Worm (Caenorhabditis elegans): ENCODE results near the gene sds-22.

The sds-22 gene

DNA sequence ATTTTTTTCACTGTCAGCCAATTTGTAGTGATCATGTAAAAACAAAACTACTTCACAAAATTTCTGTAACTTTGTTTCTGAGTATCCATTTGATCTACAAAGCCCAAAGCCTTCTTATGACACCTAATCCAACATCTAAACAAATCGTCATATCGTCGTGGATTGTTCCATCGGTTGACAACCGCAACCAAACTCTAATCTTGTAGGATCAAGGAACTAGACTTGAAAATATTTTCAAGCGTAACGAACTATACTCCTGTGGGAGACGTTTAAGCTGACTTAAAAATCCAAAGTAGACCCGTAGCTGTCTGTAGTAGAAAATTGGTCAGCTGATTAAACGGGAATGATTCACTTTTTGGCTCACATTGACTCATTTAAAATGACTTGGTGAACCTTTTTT lies 28.6 kb upstream of the sds-22 start:
- no peak for TF ChIP-seq gmeb-1 (tag; optimal IDR thresholded peaks at IDR 0.05)
- no peak for TF ChIP-seq aly-2 (tag; optimal IDR thresholded peaks at IDR 0.05)
- no peak for TF ChIP-seq ceh-16 (tag; optimal IDR thresholded peaks at IDR 0.05)
- no peak for TF ChIP-seq nhr-25 (tag; optimal IDR thresholded peaks at IDR 0.05)

DNA sequence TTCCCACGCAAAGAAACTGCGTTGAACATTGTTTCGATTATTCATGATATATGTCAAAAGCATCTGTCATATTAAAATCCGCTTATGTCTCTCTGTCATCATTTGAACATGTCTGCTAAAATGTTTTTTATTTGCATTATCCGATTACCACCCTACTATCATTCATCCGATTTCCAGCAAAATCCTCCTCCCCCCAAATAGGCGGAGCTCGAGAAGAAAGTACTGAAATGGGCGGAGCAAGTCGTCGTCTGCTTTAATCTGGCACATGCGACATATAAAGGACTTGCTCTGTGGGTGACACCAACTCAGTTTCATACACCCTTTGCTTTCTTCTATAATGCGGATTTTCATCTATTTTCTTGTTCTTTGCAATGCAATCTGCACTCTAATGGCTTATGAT lies 26.1 kb upstream of the sds-22 start, which contains the start of gene T09A5.14:
TSS of gene T09A5.14 (plus strand) at position 301 of the 400 bp plus-strand sequence.
- TF ChIP-seq nhr-129 (tag; optimal IDR thresholded peaks at IDR 0.05) (no peak), sma-3 (GFP tag; optimal IDR thresholded peaks at IDR 0.05) (no peak), F13H6.1 (tag; optimal IDR thresholded peaks at IDR 0.05) (no peak), mbf-1 (tag; optimal IDR thresholded peaks at IDR 0.05) (no peak), ztf-11 (tag; optimal IDR thresholded peaks at IDR 0.05) (no peak), unc-39 (tag; optimal IDR thresholded peaks at IDR 0.05) (no peak), ceh-16 (tag; optimal IDR thresholded peaks at IDR 0.05) (no peak), gmeb-1 (tag; optimal IDR thresholded peaks at IDR 0.05) (no peak), ama-1 (optimal IDR thresholded peaks at IDR 0.05) (no peak), sem-4 (tag; optimal IDR thresholded peaks at IDR 0.05) (no peak), nhr-77 (tag; optimal IDR thresholded peaks at IDR 0.05) (no peak), Y55F3AM.14 (GFP tag; optimal IDR thresholded peaks at IDR 0.05) (no peak), ztf-1 (GFP tag; conservative IDR thresholded peaks at IDR 0.05) (no peak), nhr-21 (tag; optimal IDR thresholded peaks at IDR 0.05) (no peak)

DNA sequence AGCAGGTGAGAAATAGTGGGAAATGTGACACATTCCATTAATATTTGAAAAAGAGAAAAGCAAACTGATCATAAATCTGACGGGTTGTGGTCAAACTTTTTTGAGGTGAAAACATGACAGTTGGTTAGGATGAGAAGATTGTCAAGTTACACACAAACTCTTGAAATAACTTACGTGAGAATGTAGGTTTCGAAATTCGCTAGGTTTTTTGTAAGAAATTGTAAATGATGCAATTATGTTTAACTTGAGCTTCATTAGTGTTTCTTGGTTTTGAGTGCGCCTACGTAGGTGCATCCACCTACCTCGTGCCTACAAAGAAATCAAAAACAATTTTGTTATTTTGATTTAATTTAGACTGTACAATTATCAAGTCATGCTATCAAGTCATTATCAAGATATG lies 22.9 kb upstream of the sds-22 start, which contains the start of gene cex-2:
TSS of gene cex-2 (minus strand) at position 101 of the 400 bp plus-strand sequence.
- no peak for TF ChIP-seq aly-2 (tag; optimal IDR thresholded peaks at IDR 0.05)
- TF ChIP-seq nhr-21 (tag; optimal IDR thresholded peaks at IDR 0.05), result no peak
- no peak for TF ChIP-seq F13H6.1 (tag; optimal IDR thresholded peaks at IDR 0.05)
- no peak for TF ChIP-seq nhr-77 (tag; optimal IDR thresholded peaks at IDR 0.05)
- TF ChIP-seq unc-39 (tag; optimal IDR thresholded peaks at IDR 0.05), result no peak
- TF ChIP-seq nhr-237 (tag; optimal IDR thresholded peaks at IDR 0.05), result no peak
- no peak for TF ChIP-seq peb-1 (tag; optimal IDR thresholded peaks at IDR 0.05)
- no peak for TF ChIP-seq nhr-25 (tag; optimal IDR thresholded peaks at IDR 0.05)
- TF ChIP-seq nhr-11 (tag; optimal IDR thresholded peaks at IDR 0.05), result no peak

DNA sequence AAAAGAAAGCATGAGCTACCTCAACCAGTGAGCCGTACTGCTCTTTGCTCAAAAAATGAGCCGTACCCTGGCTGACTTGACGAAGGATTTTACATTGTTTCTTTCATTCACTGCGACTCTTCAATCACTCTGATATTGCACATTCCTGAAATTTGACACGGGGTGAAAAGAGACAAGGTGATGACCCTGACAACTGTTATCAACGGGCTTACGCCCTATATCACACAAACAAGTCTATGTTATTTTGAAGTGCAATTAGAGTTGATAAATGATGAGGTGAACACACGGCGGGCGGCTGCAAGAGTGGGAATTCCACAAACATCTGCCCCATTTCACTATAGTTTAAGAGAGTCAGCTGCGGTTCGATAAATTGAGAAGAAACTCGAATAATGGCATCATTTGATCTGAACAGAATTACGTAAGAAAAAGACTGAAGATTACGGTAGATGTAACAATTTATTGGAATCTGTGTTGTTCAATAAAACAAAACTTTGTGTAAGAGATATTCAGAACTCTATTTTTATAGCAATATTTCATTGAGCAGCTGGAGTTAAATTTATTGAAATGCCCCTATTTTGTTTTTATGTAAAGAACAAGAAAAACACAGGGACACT lies 21.5 kb upstream of the sds-22 start:
- TF ChIP-seq lin-39 (tag; optimal IDR thresholded peaks at IDR 0.05) (peak; percentile 39), fos-1 (tag; optimal IDR thresholded peaks at IDR 0.05) (no peak), nhr-129 (tag; optimal IDR thresholded peaks at IDR 0.05) (peak; percentile 65), F13H6.1 (tag; optimal IDR thresholded peaks at IDR 0.05) (peak; percentile 92), sem-4 (tag; optimal IDR thresholded peaks at IDR 0.05) (peak; percentile 58), lsy-2 (tag; optimal IDR thresholded peaks at IDR 0.05) (peak in 1 of 2 experiments; percentile 44), nhr-6 (tag; optimal IDR thresholded peaks at IDR 0.05) (peak; percentile 36), unc-55 (GFP tag; optimal IDR thresholded peaks at IDR 0.05) (no peak), ztf-4 (tag; optimal IDR thresholded peaks at IDR 0.05) (peak; percentile 30), nhr-237 (tag; optimal IDR thresholded peaks at IDR 0.05) (no peak), sma-9 (GFP tag; optimal IDR thresholded peaks at IDR 0.05) (peak; percentile 81), sma-9 (tag; optimal IDR thresholded peaks at IDR 0.05) (no peak), mab-5 (tag; optimal IDR thresholded peaks at IDR 0.05) (peak; percentile 44)

DNA sequence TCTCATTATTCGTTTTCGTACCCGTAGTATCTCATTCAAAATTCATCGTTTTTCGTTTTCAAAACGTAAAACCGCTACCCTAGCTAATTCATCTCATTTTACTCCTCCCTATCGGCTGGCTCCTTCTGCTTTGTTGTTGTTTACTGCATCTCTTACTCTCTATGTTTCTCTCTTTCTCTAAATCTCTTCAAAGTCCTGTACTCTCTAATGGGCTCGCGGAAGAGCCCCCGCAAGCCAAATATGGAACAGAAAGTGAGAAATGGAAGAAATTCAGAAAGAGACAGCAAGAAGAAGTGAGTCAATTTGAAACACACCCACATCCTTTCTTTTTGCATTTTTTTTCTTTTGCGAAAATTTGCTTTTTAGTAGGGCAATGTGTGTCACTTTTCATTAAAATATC lies 19.5 kb upstream of the sds-22 start:
- TF ChIP-seq lin-11 (tag; optimal IDR thresholded peaks at IDR 0.05) (no peak), Y55F3AM.14 (GFP tag; optimal IDR thresholded peaks at IDR 0.05) (no peak), C34F6.9 (tag; optimal IDR thresholded peaks at IDR 0.05) (peak; percentile 60), sma-9 (GFP tag; optimal IDR thresholded peaks at IDR 0.05) (peak; percentile 25), sma-9 (tag; optimal IDR thresholded peaks at IDR 0.05) (no peak), ceh-82 (tag; optimal IDR thresholded peaks at IDR 0.05) (no peak), gmeb-1 (tag; optimal IDR thresholded peaks at IDR 0.05) (no peak), zag-1 (tag; optimal IDR thresholded peaks at IDR 0.05) (no peak), nhr-237 (tag; optimal IDR thresholded peaks at IDR 0.05) (no peak), nhr-23 (tag; optimal IDR thresholded peaks at IDR 0.05) (no peak), aly-2 (tag; optimal IDR thresholded peaks at IDR 0.05) (no peak), blmp-1 (tag; optimal IDR thresholded peaks at IDR 0.05; ENCODE audit: insufficient read depth) (no peak), nhr-10 (tag; optimal IDR thresholded peaks at IDR 0.05) (no peak), ceh-16 (tag; optimal IDR thresholded peaks at IDR 0.05) (no peak), lsy-2 (tag; optimal IDR thresholded peaks at IDR 0.05) (peak in 1 of 2 experiments; percentile 51), mab-5 (tag; optimal IDR thresholded peaks at IDR 0.05) (peak; percentile 22), nhr-25 (tag; optimal IDR thresholded peaks at IDR 0.05) (no peak), unc-55 (GFP tag; optimal IDR thresholded peaks at IDR 0.05) (peak; percentile 62), ztf-4 (tag; optimal IDR thresholded peaks at IDR 0.05) (no peak), crh-2 (tag; optimal IDR thresholded peaks at IDR 0.05) (peak; percentile 19), elt-1 (tag; optimal IDR thresholded peaks at IDR 0.05) (no peak), F13H6.1 (tag; optimal IDR thresholded peaks at IDR 0.05) (no peak), nhr-6 (tag; optimal IDR thresholded peaks at IDR 0.05) (peak; percentile 24), snpc-4 (tag; optimal IDR thresholded peaks at IDR 0.05) (no peak), unc-62 (GFP tag; optimal IDR thresholded peaks at IDR 0.05) (no peak), fos-1 (tag; optimal IDR thresholded peaks at IDR 0.05) (no peak), R02D3.7 (tag; optimal IDR thresholded peaks at IDR 0.05) (no peak), nhr-12 (tag; optimal IDR thresholded peaks at IDR 0.05) (no peak), mdl-1 (tag; optimal IDR thresholded peaks at IDR 0.05) (peak in 1 of 2 experiments; percentile 8)

All from whole organism, L2 larva.